Worm (Caenorhabditis elegans) whole organism, mixed stage, embryonic: Measurements from ENCODE around the gene D1025.1.

ENCODE experiments used
- ceh-39 ChIP-seq: fragments of 150-350 bp; optimal IDR thresholded peaks from 2 replicates; lab custom pipeline; 2014; ENCODE audit warnings: missing biosample characterization, missing genetic modification characterization
- flh-1 ChIP-seq: fragments of 200-800 bp; sonication (Bioruptor generic); optimal IDR thresholded peaks from 2 replicates; lab custom pipeline; 2018; ENCODE audit warnings: mild to moderate bottlenecking, missing genetic modification characterization, moderate library complexity, missing compliant biosample characterization
- nhr-2 ChIP-seq: fragments of 150-350 bp; optimal IDR thresholded peaks from 2 replicates; lab custom pipeline; 2014; ENCODE audit warnings: missing biosample characterization, missing genetic modification characterization
- pha-4 ChIP-seq: fragments of 150-350 bp; optimal IDR thresholded peaks from 2 replicates; lab custom pipeline; 2018; ENCODE audit warnings: missing biosample characterization, missing genetic modification reagents, missing genetic modification characterization
- snpc-4 ChIP-seq: fragments of 150-350 bp; optimal IDR thresholded peaks from 2 replicates; lab custom pipeline; 2014; ENCODE audit warnings: missing biosample characterization, missing genetic modification characterization
- unc-62 ChIP-seq: fragments of 150-350 bp; optimal IDR thresholded peaks from 2 replicates; lab custom pipeline; 2014; ENCODE audit warnings: missing biosample characterization, missing genetic modification reagents, missing genetic modification characterization

DNA sequence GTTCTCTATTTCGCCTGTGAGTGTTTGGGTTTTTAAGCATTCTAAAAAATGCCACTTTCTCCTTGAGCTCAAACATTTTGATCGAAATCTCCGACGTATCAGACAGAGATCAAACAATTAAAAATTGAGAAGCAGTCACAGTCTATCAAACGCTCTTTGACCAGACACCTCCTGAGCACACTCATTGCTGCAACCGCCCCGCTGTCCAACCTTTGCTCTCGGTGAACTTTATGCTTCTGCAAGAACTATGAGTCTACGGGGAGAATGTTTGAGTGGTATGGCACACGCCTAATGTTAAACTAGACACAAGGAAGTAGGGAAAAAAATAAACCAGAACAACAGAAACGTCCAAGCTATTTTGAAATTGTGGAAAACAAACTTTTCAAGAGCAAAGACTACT is 44.7 kb downstream of the D1025.1 start:
- no peak for TF ChIP-seq nhr-2 (tag; lab: Kevin White, UChicago)
- no peak for TF ChIP-seq snpc-4
- no peak for TF ChIP-seq flh-1 (GFP tag; lab: Kevin White, UChicago)
- no peak for TF ChIP-seq unc-62
- no peak for TF ChIP-seq ceh-39 (tag; lab: Kevin White, UChicago)
- TF ChIP-seq pha-4 (tag; lab: Kevin White, UChicago), result no peak
